Worm (Caenorhabditis elegans) whole organism, young adult: ENCODE data around the gene C02F5.13.

ENCODE experiments used
- T26A5.8 ChIP-seq: sonication (generic microtip); optimal IDR thresholded peaks from 2 replicates; lab custom pipeline; 2016; ENCODE audit warnings: missing genetic modification characterization, missing compliant biosample characterization
- athp-1 ChIP-seq: sonication (generic microtip); optimal IDR thresholded peaks from 2 replicates; lab custom pipeline; 2017; ENCODE audit warnings: mild to moderate bottlenecking, missing genetic modification characterization, missing compliant biosample characterization
- efl-1 ChIP-seq: fragments of 150-350 bp; optimal IDR thresholded peaks from 2 replicates; lab custom pipeline; 2014; ENCODE audit warnings: missing biosample characterization, missing genetic modification reagents, missing genetic modification characterization
- somi-1 ChIP-seq: fragments of 200-800 bp; sonication (Bioruptor generic); optimal IDR thresholded peaks from 2 replicates; lab custom pipeline; 2018; ENCODE audit warnings: mild to moderate bottlenecking, missing genetic modification characterization, missing compliant biosample characterization

DNA sequence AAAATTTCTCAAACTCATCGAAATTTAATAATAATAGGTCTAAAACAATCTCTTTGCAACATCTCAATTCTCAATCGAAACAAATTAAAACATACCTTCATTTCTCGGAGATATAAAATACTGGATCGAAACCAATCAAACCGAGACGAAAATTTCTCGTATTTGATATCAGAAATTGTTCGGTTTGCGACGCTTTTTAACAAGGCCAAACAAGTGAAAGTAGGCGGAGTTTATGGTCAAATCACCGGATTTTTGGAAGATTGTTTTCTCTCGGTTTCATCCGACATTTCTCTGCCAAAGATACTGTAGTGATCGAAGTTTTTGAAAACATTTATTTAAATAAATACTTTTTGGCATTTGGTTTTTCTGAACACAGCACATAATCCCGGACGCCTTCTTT is 11.8 kb upstream of the C02F5.13 start, which contains the start of gene C02F5.14:
- TF ChIP-seq somi-1 (no peak), efl-1 (GFP tag; lab: Kevin White, UChicago) (no peak), athp-1 (tag; lab: Kevin White, UChicago) (no peak), T26A5.8 (tag; lab: Kevin White, UChicago) (no peak)
